Worm (Caenorhabditis elegans) whole organism, young adult: ENCODE data around the gene brd-1.

Experiments used
- D2030.7 ChIP-seq: fragments of 200-800 bp; sonication (Bioruptor generic); IDR thresholded peaks from 2 replicates; pipeline ENCODE4 v1.3.6; 2022; ENCODE audit warnings: missing genetic modification reagents, missing genetic modification characterization, missing compliant biosample characterization
- dpff-1 ChIP-seq: sonication (generic microtip); optimal IDR thresholded peaks from 2 replicates; lab custom pipeline; 2017; ENCODE audit warnings: mild to moderate bottlenecking, missing genetic modification characterization, missing compliant biosample characterization
- egrh-3 ChIP-seq: fragments of 200-800 bp; sonication (Bioruptor generic); IDR thresholded peaks from 2 replicates; pipeline ENCODE4 v1.3.6; 2022; ENCODE audit warnings: missing genetic modification reagents, missing genetic modification characterization, missing compliant biosample characterization
- hmg-20 ChIP-seq: fragments of 200-800 bp; sonication (Bioruptor generic); IDR thresholded peaks from 2 replicates; pipeline ENCODE4 v1.3.6; 2022; ENCODE audit warnings: missing genetic modification reagents, missing genetic modification characterization, missing compliant biosample characterization
- snpc-4 ChIP-seq, 5 experiments: fragments of 150-350 bp in 1 of 5; sonication (generic microtip) in 4 of 5; optimal IDR thresholded peaks; 2 replicates each; lab custom pipeline; 2014 to 2018; ENCODE audit warnings: missing genetic modification characterization in 5 of 5, missing biosample characterization in 3 of 5, antibody characterized with exemption in 2 of 5, mild to moderate bottlenecking in 2 of 5, missing compliant biosample characterization in 2 of 5, missing genotype in 2 of 5, moderate library complexity in 2 of 5, missing genetic modification reagents in 1 of 5

- no peak for TF ChIP-seq hmg-20
- TF ChIP-seq D2030.7: no peak
- no peak for TF ChIP-seq egrh-3 (GFP tag; lab: Robert Waterston, UW)
- no peak for TF ChIP-seq snpc-4 (GFP tag; optimal IDR thresholded peaks at IDR 0.05; lab: Kevin White, UChicago)
- no peak for TF ChIP-seq snpc-4 (tag; optimal IDR thresholded peaks at IDR 0.05; lab: Kevin White, UChicago)
- no peak for TF ChIP-seq dpff-1
These were observed 25.5 kb upstream of the brd-1 start for ce11 chrIII:6914840-6915239.
